Worm (Caenorhabditis elegans) whole organism, late embryonic: ENCODE results near the gene D1005.4.

ENCODE experiments used
- ceh-9 ChIP-seq: sonication (generic microtip); optimal IDR thresholded peaks from 2 replicates; lab custom pipeline; 2016; ENCODE audit warnings: mild to moderate bottlenecking, missing genetic modification characterization, inconsistent platforms, missing compliant biosample characterization
- dmd-4 ChIP-seq: sonication (generic microtip); optimal IDR thresholded peaks from 2 replicates; lab custom pipeline; 2016; ENCODE audit warnings: borderline replicate concordance, missing genetic modification characterization, missing compliant biosample characterization
- unc-3 ChIP-seq, 2 experiments: fragments of 200-800 bp in 1 of 2; sonication (Bioruptor generic) in 1 of 2; sonication (generic microtip) in 1 of 2; conservative IDR thresholded peaks in 1 of 2; optimal IDR thresholded peaks in 1 of 2; 2 replicates each; pipeline versions ENCODE4 v1.3.6 to Lab custom; 2016 to 2022; ENCODE audit warnings: missing compliant biosample characterization in 2 of 2, missing genetic modification characterization in 2 of 2, missing genetic modification reagents in 1 of 2

- TF ChIP-seq ceh-9 (tag; lab: Kevin White, UChicago) (no peak), dmd-4 (tag; lab: Kevin White, UChicago) (no peak), unc-3 (GFP tag; conservative IDR thresholded peaks at IDR 0.05; lab: Robert Waterston, UW) (no peak), unc-3 (tag; optimal IDR thresholded peaks at IDR 0.05; lab: Kevin White, UChicago) (no peak)
Measured at ce11 chrX:1458793-1459192, 26.8 kb downstream of the D1005.4 start, which contains the start of gene D1005.2.
